Worm (Caenorhabditis elegans): Measurements from ENCODE around the gene clec-239.

- no peak for TF ChIP-seq ceh-88 (GFP tag; IDR thresholded peaks at IDR 0.05)
- no peak for TF ChIP-seq nhr-11 (tag; optimal IDR thresholded peaks at IDR 0.05)
- TF ChIP-seq Y116A8C.19 (tag; optimal IDR thresholded peaks at IDR 0.05; ENCODE audit: borderline replicate concordance): no peak
- no peak for TF ChIP-seq nhr-237 (tag; optimal IDR thresholded peaks at IDR 0.05)
Observed at ce11 chrV:16972134-16972533, 15.8 kb downstream of the clec-239 start, which contains the start of gene srh-119.
